Worm (Caenorhabditis elegans) whole organism, L1 larva: Measurements from ENCODE around the gene Y37H2C.4.

Experiments used
- F16B12.6 ChIP-seq: fragments of 150-350 bp; optimal IDR thresholded peaks from 2 replicates; lab custom pipeline; 2014; ENCODE audit warnings: missing biosample characterization, missing genetic modification characterization
- aly-2 ChIP-seq: fragments of 150-350 bp; optimal IDR thresholded peaks from 2 replicates; lab custom pipeline; 2014; ENCODE audit warnings: missing biosample characterization, missing genetic modification characterization
- ama-1 ChIP-seq: fragments of 150-350 bp; optimal IDR thresholded peaks from 2 replicates; lab custom pipeline; 2014
- elt-2 ChIP-seq: sonication (generic microtip); optimal IDR thresholded peaks from 2 replicates; lab custom pipeline; 2016; ENCODE audit warnings: missing genetic modification characterization, mild to moderate bottlenecking, inconsistent platforms, missing compliant biosample characterization, missing genetic modification reagents
- fkh-4 ChIP-seq: sonication (generic microtip); optimal IDR thresholded peaks from 2 replicates; lab custom pipeline; 2016; ENCODE audit warnings: missing compliant biosample characterization, missing genetic modification characterization, borderline replicate concordance
- lin-13 ChIP-seq: fragments of 150-350 bp; optimal IDR thresholded peaks from 2 replicates; lab custom pipeline; 2014; ENCODE audit warnings: missing biosample characterization, missing genetic modification reagents, missing genetic modification characterization
- lsy-2 ChIP-seq, 2 experiments: fragments of 150-350 bp; optimal IDR thresholded peaks; 2 replicates each; lab custom pipeline; 2014; ENCODE audit warnings: missing biosample characterization in 2 of 2, missing genetic modification characterization in 2 of 2
- nhr-20 ChIP-seq: sonication (generic microtip); optimal IDR thresholded peaks from 2 replicates; lab custom pipeline; 2016; ENCODE audit warnings: mild to moderate bottlenecking, missing genetic modification characterization, missing compliant biosample characterization
- pag-3 ChIP-seq: sonication (generic microtip); optimal IDR thresholded peaks from 2 replicates; lab custom pipeline; 2017; ENCODE audit warnings: missing genetic modification characterization, mild to moderate bottlenecking, missing compliant biosample characterization, antibody characterized with exemption, borderline replicate concordance; ENCODE audit not compliant: insufficient read depth
- skn-1 ChIP-seq: fragments of 150-350 bp; optimal IDR thresholded peaks from 2 replicates; lab custom pipeline; 2014; ENCODE audit warnings: missing biosample characterization, missing genetic modification characterization
- sox-4 ChIP-seq: sonication (generic microtip); optimal IDR thresholded peaks from 2 replicates; lab custom pipeline; 2016; ENCODE audit warnings: missing genetic modification characterization, missing compliant biosample characterization
- unc-86 ChIP-seq: sonication (generic microtip); optimal IDR thresholded peaks from 2 replicates; lab custom pipeline; 2016; ENCODE audit warnings: missing genetic modification characterization, missing compliant biosample characterization

ce11 chrV:18282597-18282996 lies 12.1 kb downstream of the Y37H2C.4 start, which contains the start of gene clec-247:
- no peak for TF ChIP-seq sox-4 (tag; lab: Kevin White, UChicago)
- no peak for TF ChIP-seq unc-86 (tag; lab: Kevin White, UChicago)
- TF ChIP-seq ama-1 (lab: Kevin White, UChicago): no peak
- TF ChIP-seq lsy-2 (tag; optimal IDR thresholded peaks at IDR 0.05; lab: Kevin White, UChicago): no peak
- no peak for TF ChIP-seq F16B12.6 (tag; lab: Kevin White, UChicago)
- TF ChIP-seq skn-1 (tag; lab: Kevin White, UChicago): no peak
- TF ChIP-seq nhr-20 (tag; lab: Kevin White, UChicago): no peak
- no peak for TF ChIP-seq aly-2 (tag; lab: Kevin White, UChicago)
- TF ChIP-seq lin-13 (GFP tag; lab: Kevin White, UChicago): no peak
- no peak for TF ChIP-seq pag-3 (tag; lab: Kevin White, UChicago)
- TF ChIP-seq fkh-4 (tag; lab: Kevin White, UChicago): no peak
- no peak for TF ChIP-seq elt-2 (tag; lab: Kevin White, UChicago)
